Worm (Caenorhabditis elegans) whole organism, young adult: Measurements from ENCODE around the gene F07C6.3.

ENCODE experiments used
- B0035.1 ChIP-seq: sonication (generic microtip); optimal IDR thresholded peaks from 2 replicates; lab custom pipeline; 2016; ENCODE audit warnings: missing genetic modification characterization, mild to moderate bottlenecking, missing compliant biosample characterization, missing genotype, missing genetic modification reagents
- B0261.1 ChIP-seq: sonication (generic microtip); optimal IDR thresholded peaks from 2 replicates; lab custom pipeline; 2016; ENCODE audit warnings: mild to moderate bottlenecking, missing genetic modification characterization, moderate library complexity, missing compliant biosample characterization
- B0336.3 ChIP-seq: fragments of 200-800 bp; sonication (Bioruptor generic); IDR thresholded peaks from 2 replicates; pipeline ENCODE4 v1.3.6; 2022; ENCODE audit warnings: missing genetic modification characterization, missing compliant biosample characterization
- F49E8.2 ChIP-seq: sonication (generic microtip); optimal IDR thresholded peaks from 3 replicates; lab custom pipeline; 2017; ENCODE audit warnings: missing genetic modification characterization, mild to moderate bottlenecking, missing compliant biosample characterization, antibody characterized with exemption, moderate library complexity; ENCODE audit not compliant: insufficient read depth
- F55B11.4 ChIP-seq: sonication (generic microtip); optimal IDR thresholded peaks from 2 replicates; lab custom pipeline; 2016; ENCODE audit warnings: missing compliant biosample characterization, missing genetic modification characterization, borderline replicate concordance; ENCODE audit not compliant: insufficient read depth
- F57C9.4 ChIP-seq: sonication (generic microtip); optimal IDR thresholded peaks from 2 replicates; lab custom pipeline; 2017; ENCODE audit warnings: mild to moderate bottlenecking, missing genetic modification characterization, missing compliant biosample characterization
- aptf-2 ChIP-seq: fragments of 200-800 bp; sonication (Bioruptor generic); conservative IDR thresholded peaks from 2 replicates; pipeline ENCODE4 v1.3.6; 2022; ENCODE audit warnings: missing genetic modification reagents, missing genetic modification characterization, missing compliant biosample characterization
- aptf-3 ChIP-seq: fragments of 200-800 bp; sonication (Bioruptor generic); IDR thresholded peaks from 2 replicates; pipeline ENCODE4 v1.3.6; 2022; ENCODE audit warnings: missing genetic modification characterization, missing compliant biosample characterization
- attf-5 ChIP-seq: fragments of 200-800 bp; sonication (Bioruptor generic); optimal IDR thresholded peaks from 2 replicates; lab custom pipeline; 2018; ENCODE audit warnings: mild to moderate bottlenecking, missing genetic modification characterization, missing compliant biosample characterization
- attf-6 ChIP-seq: fragments of 200-800 bp; sonication (Bioruptor generic); IDR thresholded peaks from 2 replicates; pipeline ENCODE4 v1.3.6; 2022; ENCODE audit warnings: missing genetic modification reagents, missing genetic modification characterization, missing compliant biosample characterization
- ccch-3 ChIP-seq: fragments of 200-800 bp; sonication (Bioruptor generic); optimal IDR thresholded peaks from 2 replicates; lab custom pipeline; 2018; ENCODE audit warnings: mild to moderate bottlenecking, missing genetic modification characterization, missing compliant biosample characterization
- cebp-1 ChIP-seq, 2 experiments: fragments of 200-800 bp in 1 of 2; sonication (Bioruptor generic) in 1 of 2; sonication (generic microtip) in 1 of 2; IDR thresholded peaks in 1 of 2; optimal IDR thresholded peaks in 1 of 2; 2 replicates each; pipeline versions ENCODE4 v1.3.6 to Lab custom; 2017 to 2022; ENCODE audit warnings: missing compliant biosample characterization in 2 of 2, missing genetic modification characterization in 2 of 2, mild to moderate bottlenecking in 1 of 2, missing genetic modification reagents in 1 of 2, moderate library complexity in 1 of 2
- ceh-40 ChIP-seq: fragments of 200-800 bp; sonication (Bioruptor generic); IDR thresholded peaks from 2 replicates; pipeline ENCODE4 v1.3.6; 2022; ENCODE audit warnings: missing genetic modification characterization, missing compliant biosample characterization
- ceh-79 ChIP-seq: sonication (generic microtip); optimal IDR thresholded peaks from 2 replicates; lab custom pipeline; 2017; ENCODE audit warnings: mild to moderate bottlenecking, missing genetic modification characterization, missing compliant biosample characterization
- ceh-91 ChIP-seq: fragments of 200-800 bp; sonication (Bioruptor generic); IDR thresholded peaks from 2 replicates; pipeline ENCODE4 v1.3.6; 2022; ENCODE audit warnings: missing genetic modification reagents, missing genetic modification characterization, missing compliant biosample characterization
- dox-1 ChIP-seq: fragments of 200-800 bp; sonication (Bioruptor generic); IDR thresholded peaks from 2 replicates; pipeline ENCODE4 v1.3.6; 2022; ENCODE audit warnings: missing genetic modification reagents, missing genetic modification characterization, missing compliant biosample characterization
- dpl-1 ChIP-seq: fragments of 150-350 bp; optimal IDR thresholded peaks from 2 replicates; lab custom pipeline; 2014; ENCODE audit warnings: missing biosample characterization, missing genetic modification reagents, missing genetic modification characterization
- efl-1 ChIP-seq: fragments of 150-350 bp; optimal IDR thresholded peaks from 2 replicates; lab custom pipeline; 2014; ENCODE audit warnings: missing biosample characterization, missing genetic modification reagents, missing genetic modification characterization
- egl-18 ChIP-seq: fragments of 200-800 bp; sonication (Bioruptor generic); IDR thresholded peaks from 2 replicates; pipeline ENCODE4 v1.3.6; 2022; ENCODE audit warnings: missing genetic modification reagents, missing genetic modification characterization, missing compliant biosample characterization
- fkh-3 ChIP-seq: sonication (generic microtip); optimal IDR thresholded peaks from 2 replicates; lab custom pipeline; 2016; ENCODE audit warnings: mild to moderate bottlenecking, missing genetic modification characterization, missing compliant biosample characterization
- gei-17 ChIP-seq: fragments of 200-800 bp; sonication (Bioruptor generic); optimal IDR thresholded peaks from 2 replicates; lab custom pipeline; 2018; ENCODE audit warnings: mild to moderate bottlenecking, missing genetic modification characterization, missing compliant biosample characterization
- hlh-12 ChIP-seq: sonication (generic microtip); optimal IDR thresholded peaks from 2 replicates; lab custom pipeline; 2016; ENCODE audit warnings: missing genetic modification characterization, missing compliant biosample characterization
- hmg-1.2 ChIP-seq: fragments of 200-800 bp; sonication (Bioruptor generic); IDR thresholded peaks from 2 replicates; pipeline ENCODE4 v1.3.6; 2022; ENCODE audit warnings: missing genetic modification reagents, missing genetic modification characterization, missing compliant biosample characterization
- hmg-20 ChIP-seq: fragments of 200-800 bp; sonication (Bioruptor generic); IDR thresholded peaks from 2 replicates; pipeline ENCODE4 v1.3.6; 2022; ENCODE audit warnings: missing genetic modification reagents, missing genetic modification characterization, missing compliant biosample characterization
- hsf-1 ChIP-seq: fragments of 200-800 bp; sonication (Bioruptor generic); IDR thresholded peaks from 2 replicates; pipeline ENCODE4 v1.3.6; 2022; ENCODE audit warnings: missing genetic modification reagents, missing genetic modification characterization, missing compliant biosample characterization
- let-526 ChIP-seq: fragments of 200-800 bp; sonication (Bioruptor generic); IDR thresholded peaks from 2 replicates; pipeline ENCODE4 v1.3.6; 2022; ENCODE audit warnings: missing genetic modification reagents, missing genetic modification characterization, missing compliant biosample characterization
- let-607 ChIP-seq, 2 experiments: fragments of 200-800 bp in 1 of 2; sonication (Bioruptor generic) in 1 of 2; sonication (generic microtip) in 1 of 2; optimal IDR thresholded peaks; 2 replicates each; lab custom pipeline; 2016 to 2018; ENCODE audit warnings: mild to moderate bottlenecking in 2 of 2, missing compliant biosample characterization in 2 of 2, missing genetic modification characterization in 2 of 2, moderate library complexity in 2 of 2, missing genotype in 1 of 2
- lin-54 ChIP-seq: fragments of 200-800 bp; sonication (Bioruptor generic); optimal IDR thresholded peaks from 2 replicates; lab custom pipeline; 2018; ENCODE audit warnings: mild to moderate bottlenecking, missing genetic modification characterization, missing compliant biosample characterization
- lsl-1 ChIP-seq: fragments of 200-800 bp; sonication (Bioruptor generic); optimal IDR thresholded peaks from 2 replicates; lab custom pipeline; 2018; ENCODE audit warnings: mild to moderate bottlenecking, missing genetic modification characterization, moderate library complexity, missing compliant biosample characterization
- lsy-27 ChIP-seq: sonication (generic microtip); optimal IDR thresholded peaks from 2 replicates; lab custom pipeline; 2017; ENCODE audit warnings: missing genetic modification characterization, mild to moderate bottlenecking, missing compliant biosample characterization, antibody characterized with exemption, missing genotype, borderline replicate concordance; ENCODE audit not compliant: insufficient read depth
- madf-6 ChIP-seq: fragments of 200-800 bp; sonication (Bioruptor generic); IDR thresholded peaks from 2 replicates; pipeline ENCODE4 v1.3.6; 2022; ENCODE audit warnings: missing genetic modification reagents, missing genetic modification characterization, missing compliant biosample characterization
- madf-8 ChIP-seq: fragments of 200-800 bp; sonication (Bioruptor generic); conservative IDR thresholded peaks from 2 replicates; pipeline ENCODE4 v1.3.6; 2022; ENCODE audit warnings: missing genetic modification reagents, missing genetic modification characterization, missing compliant biosample characterization
- nhr-179 ChIP-seq: sonication (generic microtip); optimal IDR thresholded peaks from 2 replicates; lab custom pipeline; 2016; ENCODE audit warnings: mild to moderate bottlenecking, missing genetic modification characterization, missing compliant biosample characterization
- nhr-27 ChIP-seq: fragments of 200-800 bp; sonication (Bioruptor generic); optimal IDR thresholded peaks from 2 replicates; lab custom pipeline; 2018; ENCODE audit warnings: mild to moderate bottlenecking, missing genetic modification characterization, moderate library complexity, missing compliant biosample characterization
- rcor-1 ChIP-seq: fragments of 200-800 bp; sonication (Bioruptor generic); IDR thresholded peaks from 2 replicates; pipeline ENCODE4 v1.3.6; 2022; ENCODE audit warnings: missing genetic modification reagents, missing genetic modification characterization, missing compliant biosample characterization
- rpc-1 ChIP-seq, 2 experiments: fragments of 150-350 bp in 1 of 2; sonication (generic microtip) in 1 of 2; optimal IDR thresholded peaks; 2 replicates each; lab custom pipeline; 2014 to 2018; ENCODE audit warnings: missing biosample characterization in 1 of 2, missing genetic modification characterization in 1 of 2, missing genetic modification reagents in 1 of 2, missing genotype in 1 of 2
- snpc-3.4 ChIP-seq: sonication (generic microtip); optimal IDR thresholded peaks from 2 replicates; lab custom pipeline; 2017; ENCODE audit warnings: missing genetic modification characterization, mild to moderate bottlenecking, missing compliant biosample characterization, antibody characterized with exemption, moderate library complexity, missing genotype, missing genetic modification reagents
- tbp1 ChIP-seq: fragments of 200-800 bp; sonication (Bioruptor generic); optimal IDR thresholded peaks from 2 replicates; lab custom pipeline; 2018; ENCODE audit warnings: mild to moderate bottlenecking, missing genetic modification characterization, missing compliant biosample characterization
- unc-130 ChIP-seq: sonication (generic microtip); optimal IDR thresholded peaks from 2 replicates; lab custom pipeline; 2016; ENCODE audit warnings: missing genetic modification reagents, missing genetic modification characterization, missing compliant biosample characterization
- ztf-25 ChIP-seq: fragments of 200-800 bp; sonication (Bioruptor generic); IDR thresholded peaks from 2 replicates; pipeline ENCODE4 v1.3.6; 2022; ENCODE audit warnings: missing genetic modification reagents, missing genetic modification characterization, missing compliant biosample characterization
- ztf-28 ChIP-seq: fragments of 200-800 bp; sonication (Bioruptor generic); IDR thresholded peaks from 2 replicates; pipeline ENCODE4 v1.3.6; 2022; ENCODE audit warnings: missing genetic modification reagents, missing genetic modification characterization, missing compliant biosample characterization

Gene F07C6.3

DNA sequence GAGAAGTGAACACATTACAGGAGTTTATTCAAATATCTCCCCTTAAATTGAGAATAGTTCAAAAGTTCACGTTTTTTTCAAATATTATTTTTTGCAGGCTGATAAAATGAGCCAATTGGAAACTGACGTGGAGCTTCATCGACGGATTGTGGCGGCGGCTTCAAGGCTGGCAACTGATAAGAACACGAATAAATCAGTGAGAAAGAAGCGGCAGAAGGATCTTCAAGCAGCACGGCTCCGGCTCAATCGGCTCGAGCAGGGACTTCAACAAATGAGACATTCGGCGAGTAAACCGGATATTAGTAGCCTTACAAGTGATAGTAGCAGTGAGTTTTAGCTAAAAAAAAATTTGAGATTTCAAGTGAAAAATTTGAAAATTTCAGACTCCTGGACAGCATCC lies 36.3 kb downstream of the F07C6.3 start, which contains the start of gene M02B1.4:
TSS of gene M02B1.4 (minus strand) at position 9 of the 400 bp plus-strand sequence.
- TF ChIP-seq F49E8.2 (tag; lab: Kevin White, UChicago): no peak
- no peak for TF ChIP-seq hsf-1
- TF ChIP-seq ceh-79 (tag; lab: Kevin White, UChicago): no peak
- TF ChIP-seq hmg-20: no peak
- TF ChIP-seq aptf-3 (GFP tag; lab: Robert Waterston, UW): no peak
- no peak for TF ChIP-seq F55B11.4 (tag; lab: Kevin White, UChicago)
- no peak for TF ChIP-seq ceh-40 (GFP tag; lab: Robert Waterston, UW)
- TF ChIP-seq hmg-1.2 (GFP tag; lab: Robert Waterston, UW): no peak
- no peak for TF ChIP-seq hlh-12 (tag; lab: Kevin White, UChicago)
- TF ChIP-seq egl-18: no peak
- no peak for TF ChIP-seq attf-5 (GFP tag; lab: Kevin White, UChicago)
- TF ChIP-seq B0261.1 (tag; lab: Kevin White, UChicago): no peak
- TF ChIP-seq unc-130 (GFP tag; lab: Kevin White, UChicago): no peak
- TF ChIP-seq gei-17 (GFP tag; lab: Kevin White, UChicago): no peak
- TF ChIP-seq F57C9.4 (tag; lab: Kevin White, UChicago): no peak
- TF ChIP-seq rpc-1 (optimal IDR thresholded peaks at IDR 0.05; lab: Kevin White, UChicago): no peak
- no peak for TF ChIP-seq rpc-1 (tag; optimal IDR thresholded peaks at IDR 0.05; lab: Kevin White, UChicago)

DNA sequence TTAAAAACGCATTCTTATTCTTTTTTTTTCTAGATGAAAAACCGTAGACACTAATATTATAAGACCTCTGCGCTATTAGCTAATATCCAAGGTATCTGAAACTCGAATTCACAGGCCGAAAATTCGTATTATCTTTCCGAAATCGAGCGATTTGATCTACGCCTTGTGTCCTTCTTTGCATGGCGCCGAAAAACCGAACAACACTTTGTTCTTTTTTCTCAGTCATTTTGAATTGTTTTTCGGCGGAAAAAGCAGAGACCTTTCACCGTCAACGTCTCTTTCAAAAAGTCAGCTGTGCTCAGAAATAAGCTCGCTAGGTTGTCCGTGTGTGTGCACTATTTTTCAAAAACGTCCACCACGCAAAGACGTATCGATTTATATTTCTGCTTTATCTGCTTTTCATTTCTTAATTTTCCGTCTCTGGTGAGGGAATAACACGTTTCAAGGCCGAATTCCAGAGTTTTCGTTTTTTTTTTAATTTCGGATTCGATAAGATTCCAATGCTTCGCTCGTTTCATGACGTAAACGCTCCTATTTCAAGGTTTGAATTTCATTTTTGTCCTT lies 41.9 kb downstream of the F07C6.3 start:
- TF ChIP-seq madf-6 (peak; percentile 61), snpc-3.4 (tag; lab: Kevin White, UChicago) (peak; percentile 0), let-526 (GFP tag; lab: Robert Waterston, UW) (no peak), hmg-1.2 (GFP tag; lab: Robert Waterston, UW) (0 out of 2 replicates have a peak, but pooled peaks have one; percentile 8), F49E8.2 (tag; lab: Kevin White, UChicago) (no peak), ztf-25 (GFP tag; lab: Robert Waterston, UW) (0 out of 2 replicates have a peak, but pooled peaks have one; percentile 16), tbp1 (no peak), efl-1 (GFP tag; lab: Kevin White, UChicago) (peak; percentile 68), ztf-28 (GFP tag; lab: Robert Waterston, UW) (no peak), nhr-179 (tag; lab: Kevin White, UChicago) (no peak)

DNA sequence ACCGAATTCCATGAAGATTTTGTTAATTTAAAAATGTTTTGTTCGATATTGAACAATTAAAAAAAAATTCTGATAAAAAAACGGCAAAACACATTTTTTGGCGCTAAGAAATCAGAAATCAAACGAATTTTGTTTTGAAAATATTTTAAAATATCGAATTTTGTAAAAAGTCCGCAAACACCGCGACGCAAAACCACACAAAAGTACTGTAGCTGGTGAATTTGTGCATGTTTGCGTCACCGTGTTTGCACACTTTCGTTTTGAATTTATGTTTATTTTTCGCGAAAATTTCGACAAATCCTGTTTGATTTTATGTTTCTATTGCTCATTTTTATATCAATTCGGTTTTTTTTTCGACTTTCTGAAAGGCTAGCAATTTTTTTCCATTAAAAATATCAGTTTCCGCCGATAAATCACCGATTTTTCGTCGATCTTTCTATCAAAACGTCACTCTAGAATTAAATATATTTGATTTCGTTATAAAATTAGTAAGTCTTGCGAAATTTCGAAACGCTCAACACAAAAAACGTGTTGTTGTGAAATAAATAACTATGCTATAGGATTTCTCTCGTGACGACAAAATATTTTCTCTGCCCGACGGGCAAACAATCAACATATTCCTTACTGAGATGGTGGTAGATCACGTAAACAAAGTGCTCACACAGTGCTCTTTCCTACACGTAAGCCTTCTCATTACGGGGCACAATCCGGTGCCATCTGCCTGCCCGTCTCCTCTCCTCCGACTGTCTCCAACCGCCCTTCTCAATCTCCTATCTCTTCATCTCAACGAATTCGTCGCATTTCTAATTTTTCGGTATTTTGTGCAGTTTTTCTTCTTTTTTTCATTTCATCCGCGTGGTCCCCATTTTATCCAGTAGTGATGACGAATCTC lies 42.8 kb downstream of the F07C6.3 start:
- no peak for TF ChIP-seq lsy-27 (tag; lab: Kevin White, UChicago)
- TF ChIP-seq aptf-2 (GFP tag; lab: Robert Waterston, UW): no peak
- TF ChIP-seq rcor-1: 0 out of 2 replicates have a peak, but pooled peaks have one; percentile 32
- TF ChIP-seq lin-54 (GFP tag; lab: Kevin White, UChicago): peak; percentile 81
- 0 out of 2 replicates have a peak, but pooled peaks have one; percentile 36 for TF ChIP-seq attf-6 (GFP tag; lab: Robert Waterston, UW)
- 0 out of 2 replicates have a peak, but pooled peaks have one; percentile 16 for TF ChIP-seq cebp-1 (GFP tag; IDR thresholded peaks at IDR 0.05; lab: Robert Waterston, UW)
- TF ChIP-seq cebp-1 (tag; optimal IDR thresholded peaks at IDR 0.05; lab: Kevin White, UChicago): peak; percentile 90
- peak; percentile 31 for TF ChIP-seq dpl-1 (GFP tag; lab: Kevin White, UChicago)
- no peak for TF ChIP-seq ccch-3 (GFP tag; lab: Kevin White, UChicago)
- TF ChIP-seq dox-1 (GFP tag; lab: Robert Waterston, UW): peak; percentile 54
- TF ChIP-seq fkh-3 (tag; lab: Kevin White, UChicago): no peak
- TF ChIP-seq madf-8 (GFP tag; lab: Robert Waterston, UW): peak; percentile 66
- TF ChIP-seq hsf-1: no peak
- no peak for TF ChIP-seq let-607 (tag; optimal IDR thresholded peaks at IDR 0.05; lab: Kevin White, UChicago)
- TF ChIP-seq lsl-1: peak; percentile 95
- peak; percentile 72 for TF ChIP-seq efl-1 (GFP tag; lab: Kevin White, UChicago)
- TF ChIP-seq nhr-27 (tag; lab: Kevin White, UChicago): no peak
- peak; percentile 43; the same call in 1 of the 2 replicates for TF ChIP-seq B0336.3 (GFP tag; lab: Robert Waterston, UW)
- TF ChIP-seq ceh-91: peak; percentile 76
- TF ChIP-seq B0035.1 (tag; lab: Kevin White, UChicago): no peak
